Worm (Caenorhabditis elegans): ENCODE results near the gene str-135.

ce11 chrV:8242798-8243197 lies 37.9 kb downstream of the str-135 start, which contains the start of gene C16D9.4:
- TF ChIP-seq flt-1 (GFP tag; IDR thresholded peaks at IDR 0.05) (no peak), hmg-4 (GFP tag; optimal IDR thresholded peaks at IDR 0.05) (no peak), ama-1 (optimal IDR thresholded peaks at IDR 0.05) (no peak)
